Worm (Caenorhabditis elegans): ENCODE results near the gene srd-15.

srd-15 gene

ce11 chrV:5922236-5922635, 16.1 kb upstream of the srd-15 start, which contains the start of gene srsx-18:
srsx-18 (plus strand) TSS chrV:5922536.
- TF ChIP-seq sma-9 (GFP tag; optimal IDR thresholded peaks at IDR 0.05) (no peak), sma-9 (tag; optimal IDR thresholded peaks at IDR 0.05) (no peak), blmp-1 (tag; optimal IDR thresholded peaks at IDR 0.05; ENCODE audit: insufficient read depth) (no peak), ceh-82 (tag; optimal IDR thresholded peaks at IDR 0.05) (no peak)

- TF ChIP-seq unc-55 (GFP tag; optimal IDR thresholded peaks at IDR 0.05) = no peak
- no peak for TF ChIP-seq ceh-16 (tag; optimal IDR thresholded peaks at IDR 0.05)
- TF ChIP-seq ztf-1 (GFP tag; conservative IDR thresholded peaks at IDR 0.05) = no peak
- TF ChIP-seq unc-62 (GFP tag; optimal IDR thresholded peaks at IDR 0.05) = no peak
- TF ChIP-seq mdl-1 (tag; optimal IDR thresholded peaks at IDR 0.05) = no peak
- no peak for TF ChIP-seq gmeb-1 (tag; optimal IDR thresholded peaks at IDR 0.05)
- no peak for TF ChIP-seq fos-1 (tag; optimal IDR thresholded peaks at IDR 0.05)
These were observed 15.6 kb upstream of the srd-15 start for ce11 chrV:5921761-5922160.

ce11 chrV:5919887-5920286, 13.7 kb upstream of the srd-15 start, which contains the start of gene C04E6.12:
C04E6.12 (minus strand) TSS chrV:5919987.
- TF ChIP-seq unc-39 (tag; optimal IDR thresholded peaks at IDR 0.05) (no peak), dmd-4 (tag; optimal IDR thresholded peaks at IDR 0.05) (no peak), C34F6.9 (tag; optimal IDR thresholded peaks at IDR 0.05) (no peak), elt-1 (tag; optimal IDR thresholded peaks at IDR 0.05) (no peak), peb-1 (tag; optimal IDR thresholded peaks at IDR 0.05) (no peak), mdl-1 (tag; optimal IDR thresholded peaks at IDR 0.05) (no peak), alr-1 (tag; optimal IDR thresholded peaks at IDR 0.05) (no peak), mbf-1 (tag; optimal IDR thresholded peaks at IDR 0.05) (no peak)

- TF ChIP-seq nhr-23 (tag; optimal IDR thresholded peaks at IDR 0.05) (no peak), snpc-4 (tag; optimal IDR thresholded peaks at IDR 0.05) (peak; percentile 41), mbf-1 (tag; optimal IDR thresholded peaks at IDR 0.05) (no peak), ztf-4 (tag; optimal IDR thresholded peaks at IDR 0.05) (no peak), lin-11 (tag; optimal IDR thresholded peaks at IDR 0.05) (peak; percentile 14), unc-62 (GFP tag; optimal IDR thresholded peaks at IDR 0.05) (no peak), nhr-6 (tag; optimal IDR thresholded peaks at IDR 0.05) (peak; percentile 69), C34F6.9 (tag; optimal IDR thresholded peaks at IDR 0.05) (peak; percentile 82), lin-13 (GFP tag; optimal IDR thresholded peaks at IDR 0.05) (peak; percentile 75), nhr-21 (tag; optimal IDR thresholded peaks at IDR 0.05) (peak; percentile 62), fos-1 (tag; optimal IDR thresholded peaks at IDR 0.05) (no peak), ZK546.5 (tag; optimal IDR thresholded peaks at IDR 0.05) (no peak), sma-3 (GFP tag; optimal IDR thresholded peaks at IDR 0.05) (peak; percentile 88), nhr-25 (tag; optimal IDR thresholded peaks at IDR 0.05) (no peak), lin-39 (tag; optimal IDR thresholded peaks at IDR 0.05) (no peak), ztf-11 (tag; optimal IDR thresholded peaks at IDR 0.05) (no peak), unc-39 (tag; optimal IDR thresholded peaks at IDR 0.05) (no peak), elt-1 (tag; optimal IDR thresholded peaks at IDR 0.05) (no peak), sem-4 (tag; optimal IDR thresholded peaks at IDR 0.05) (peak; percentile 36), aly-2 (tag; optimal IDR thresholded peaks at IDR 0.05) (no peak), nhr-10 (tag; optimal IDR thresholded peaks at IDR 0.05) (no peak), ceh-82 (tag; optimal IDR thresholded peaks at IDR 0.05) (peak; percentile 11), blmp-1 (tag; optimal IDR thresholded peaks at IDR 0.05; ENCODE audit: insufficient read depth) (peak; percentile 14), R02D3.7 (tag; optimal IDR thresholded peaks at IDR 0.05) (peak; percentile 50), mab-5 (tag; optimal IDR thresholded peaks at IDR 0.05) (peak; percentile 60), lsy-2 (tag; optimal IDR thresholded peaks at IDR 0.05) (peak; percentile 75 to 91), ceh-16 (tag; optimal IDR thresholded peaks at IDR 0.05) (no peak), nhr-237 (tag; optimal IDR thresholded peaks at IDR 0.05) (no peak), dmd-4 (tag; optimal IDR thresholded peaks at IDR 0.05) (no peak), nhr-11 (tag; optimal IDR thresholded peaks at IDR 0.05) (no peak), mdl-1 (tag; optimal IDR thresholded peaks at IDR 0.05) (no peak), nhr-12 (tag; optimal IDR thresholded peaks at IDR 0.05) (no peak), skn-1 (tag; optimal IDR thresholded peaks at IDR 0.05) (no peak), egl-27 (tag; optimal IDR thresholded peaks at IDR 0.05) (peak; percentile 53), nhr-129 (tag; optimal IDR thresholded peaks at IDR 0.05) (no peak), Y55F3AM.14 (GFP tag; optimal IDR thresholded peaks at IDR 0.05) (peak; percentile 14), peb-1 (tag; optimal IDR thresholded peaks at IDR 0.05) (no peak), zag-1 (tag; optimal IDR thresholded peaks at IDR 0.05) (no peak), gmeb-1 (tag; optimal IDR thresholded peaks at IDR 0.05) (peak; percentile 99), F13H6.1 (tag; optimal IDR thresholded peaks at IDR 0.05) (no peak), ama-1 (optimal IDR thresholded peaks at IDR 0.05) (no peak), elt-3 (tag; optimal IDR thresholded peaks at IDR 0.05) (no peak), ztf-1 (GFP tag; conservative IDR thresholded peaks at IDR 0.05) (peak; percentile 94; the same call in 1 of the 2 replicates), unc-55 (GFP tag; optimal IDR thresholded peaks at IDR 0.05) (peak; percentile 86), sma-9 (GFP tag; optimal IDR thresholded peaks at IDR 0.05) (peak; percentile 93), sma-9 (tag; optimal IDR thresholded peaks at IDR 0.05) (no peak)
These were observed 11.6 kb upstream of the srd-15 start, which contains the start of gene lrpr-1 for ce11 chrV:5917707-5918106. lrpr-1 (minus strand) TSS chrV:5917891.
